Fruit fly (Drosophila melanogaster) whole organism, embryonic: ENCODE results near the gene CG31126.

Experiments used
- Adf1 ChIP-seq: fragments of 200-800 bp; sonication (Bioruptor generic); IDR thresholded peaks from 2 replicates; pipeline ENCODE4 v1.3.6; 2022; ENCODE audit warnings: missing biosample characterization, missing genetic modification characterization
- CG10274 ChIP-seq: fragments of 200-800 bp; sonication (Bioruptor generic); optimal IDR thresholded peaks from 3 replicates; lab custom pipeline; 2017; ENCODE audit warnings: missing biosample characterization, mild to moderate bottlenecking, missing genetic modification characterization
- CG11085 ChIP-seq: fragments of 200-800 bp; sonication (Bioruptor generic); IDR thresholded peaks from 2 replicates; pipeline ENCODE4 v1.3.6; 2022; ENCODE audit warnings: missing biosample characterization, missing genetic modification characterization
- CG12942 ChIP-seq: fragments of 200-800 bp; sonication (Bioruptor generic); optimal IDR thresholded peaks from 3 replicates; lab custom pipeline; 2016; ENCODE audit warnings: missing biosample characterization, missing genetic modification characterization
- CG15073 ChIP-seq: fragments of 200-800 bp; sonication (Bioruptor generic); optimal IDR thresholded peaks from 2 replicates; lab custom pipeline; 2016; ENCODE audit warnings: missing biosample characterization, missing genetic modification characterization
- CG1602 ChIP-seq: fragments of 200-800 bp; sonication (Bioruptor generic); optimal IDR thresholded peaks from 3 replicates; lab custom pipeline; 2016; ENCODE audit warnings: missing biosample characterization, missing genetic modification characterization
- CG16813 ChIP-seq: fragments of 200-800 bp; sonication (Bioruptor generic); IDR thresholded peaks from 3 replicates; pipeline ENCODE4 v1.3.6; 2022; ENCODE audit warnings: missing biosample characterization, missing genetic modification characterization; ENCODE audit not compliant: partially characterized antibody
- CG16815 ChIP-seq: fragments of 200-800 bp; sonication (Bioruptor generic); optimal IDR thresholded peaks from 3 replicates; lab custom pipeline; 2017; ENCODE audit warnings: missing biosample characterization, mild to moderate bottlenecking, missing genetic modification characterization
- CG17186 ChIP-seq: fragments of 200-800 bp; sonication (Bioruptor generic); optimal IDR thresholded peaks from 3 replicates; lab custom pipeline; 2017; ENCODE audit warnings: missing biosample characterization, missing genetic modification reagents, missing genetic modification characterization
- CG17385 ChIP-seq: fragments of 200-800 bp; sonication (Bioruptor generic); optimal IDR thresholded peaks from 3 replicates; lab custom pipeline; 2018; ENCODE audit warnings: missing biosample characterization, mild to moderate bottlenecking, missing genetic modification characterization
- CG17912 ChIP-seq: fragments of 200-800 bp; sonication (Bioruptor generic); optimal IDR thresholded peaks from 2 replicates; lab custom pipeline; 2018; ENCODE audit warnings: missing biosample characterization, mild to moderate bottlenecking, missing genetic modification characterization
- CG2712 ChIP-seq: fragments of 200-800 bp; optimal IDR thresholded peaks from 3 replicates; lab custom pipeline; 2019; ENCODE audit warnings: missing biosample characterization, mild to moderate bottlenecking, missing genetic modification characterization, moderate library complexity
- CG34224 ChIP-seq: fragments of 200-800 bp; sonication (Bioruptor generic); IDR thresholded peaks from 3 replicates; pipeline ENCODE4 v1.3.6; 2022; ENCODE audit warnings: missing biosample characterization, missing genetic modification characterization; ENCODE audit not compliant: partially characterized antibody
- CG3726 ChIP-seq: fragments of 200-800 bp; sonication (Bioruptor generic); IDR thresholded peaks from 3 replicates; pipeline ENCODE4, ENCODE4 v1.3.6; 2022; ENCODE audit warnings: missing biosample characterization, missing genetic modification characterization
- CG4707 ChIP-seq: fragments of 200-800 bp; sonication (Bioruptor generic); optimal IDR thresholded peaks from 2 replicates; lab custom pipeline; 2018; ENCODE audit warnings: missing biosample characterization, mild to moderate bottlenecking, missing genetic modification characterization, moderate library complexity
- CG4730 ChIP-seq: fragments of 200-800 bp; sonication (Bioruptor generic); IDR thresholded peaks from 2 replicates; pipeline ENCODE4 v1.3.6; 2022; ENCODE audit warnings: missing biosample characterization, missing genetic modification characterization
- CG6175 ChIP-seq: fragments of 200-800 bp; sonication (Bioruptor generic); IDR thresholded peaks from 3 replicates; pipeline ENCODE4 v1.3.6; 2022; ENCODE audit warnings: missing biosample characterization, missing genetic modification characterization
- CG6272 ChIP-seq: fragments of 200-800 bp; sonication (Bioruptor generic); IDR thresholded peaks from 2 replicates; pipeline ENCODE4 v1.3.6; 2022; ENCODE audit warnings: missing biosample characterization, missing genetic modification characterization
- CG7556 ChIP-seq: fragments of 200-800 bp; sonication (Bioruptor generic); optimal IDR thresholded peaks from 2 replicates; lab custom pipeline; 2017; ENCODE audit warnings: missing biosample characterization, mild to moderate bottlenecking, missing genetic modification characterization
- CG7987 ChIP-seq: fragments of 200-800 bp; sonication (Bioruptor generic); optimal IDR thresholded peaks from 2 replicates; lab custom pipeline; 2018; ENCODE audit warnings: missing biosample characterization, mild to moderate bottlenecking, missing genetic modification characterization, moderate library complexity
- Dbx ChIP-seq: fragments of 200-800 bp; sonication (Bioruptor generic); IDR thresholded peaks from 3 replicates; pipeline ENCODE4 v1.3.6; 2022; ENCODE audit warnings: missing biosample characterization, missing genetic modification characterization
- E2f2 ChIP-seq: fragments of 200-800 bp; sonication (Bioruptor generic); IDR thresholded peaks from 2 replicates; pipeline ENCODE4 v1.3.6; 2022; ENCODE audit warnings: missing biosample characterization, missing genetic modification characterization
- Elba2 ChIP-seq: fragments of 200-800 bp; sonication (Bioruptor generic); optimal IDR thresholded peaks from 3 replicates; lab custom pipeline; 2016; ENCODE audit warnings: missing biosample characterization, missing genetic modification characterization
- Ets97D ChIP-seq: fragments of 200-800 bp; sonication (Bioruptor generic); optimal IDR thresholded peaks from 3 replicates; lab custom pipeline; 2016; ENCODE audit warnings: missing biosample characterization, missing genetic modification characterization
- Fer2 ChIP-seq: fragments of 200-800 bp; sonication (Bioruptor generic); optimal IDR thresholded peaks from 2 replicates; lab custom pipeline; 2018; ENCODE audit warnings: missing biosample characterization, mild to moderate bottlenecking, missing genetic modification characterization, moderate library complexity
- Fer3 ChIP-seq: fragments of 200-800 bp; sonication (Bioruptor generic); optimal IDR thresholded peaks from 2 replicates; lab custom pipeline; 2018; ENCODE audit warnings: missing biosample characterization, mild to moderate bottlenecking, missing genetic modification characterization, moderate library complexity
- Gug ChIP-seq: fragments of 200-800 bp; sonication (Bioruptor generic); IDR thresholded peaks from 4 replicates; pipeline ENCODE4 v1.3.6; 2022; ENCODE audit warnings: missing biosample characterization, missing genetic modification characterization
- HLH54F ChIP-seq: fragments of 200-800 bp; sonication (Bioruptor generic); optimal IDR thresholded peaks from 3 replicates; lab custom pipeline; 2016; ENCODE audit warnings: missing biosample characterization, missing genetic modification characterization
- HmgZ ChIP-seq: fragments of 200-800 bp; sonication (Bioruptor generic); optimal IDR thresholded peaks from 2 replicates; lab custom pipeline; 2018; ENCODE audit warnings: missing biosample characterization, mild to moderate bottlenecking, missing genetic modification characterization
- Hmr ChIP-seq: fragments of 200-800 bp; sonication (Bioruptor generic); optimal IDR thresholded peaks from 3 replicates; lab custom pipeline; 2017; ENCODE audit warnings: mild to moderate bottlenecking, missing biosample characterization, missing genetic modification reagents, missing genetic modification characterization
- Hmx ChIP-seq: fragments of 200-800 bp; sonication (Bioruptor generic); optimal IDR thresholded peaks from 2 replicates; lab custom pipeline; 2016; ENCODE audit warnings: missing biosample characterization, missing genetic modification characterization
- Lpt ChIP-seq: fragments of >200 bp; optimal IDR thresholded peaks from 2 replicates; lab custom pipeline; 2018; ENCODE audit warnings: missing biosample characterization, missing genetic modification characterization
- Myb ChIP-seq: fragments of 200-800 bp; sonication (Bioruptor generic); optimal IDR thresholded peaks from 2 replicates; lab custom pipeline; 2016; ENCODE audit warnings: missing biosample characterization, missing genetic modification characterization
- Oli ChIP-seq: fragments of 200-800 bp; sonication (Bioruptor generic); optimal IDR thresholded peaks from 2 replicates; lab custom pipeline; 2018; ENCODE audit warnings: missing biosample characterization, mild to moderate bottlenecking, missing genetic modification characterization, moderate library complexity
- Rfx ChIP-seq: fragments of 200-800 bp; sonication (Bioruptor generic); IDR thresholded peaks from 2 replicates; pipeline ENCODE4 v1.3.6; 2022; ENCODE audit warnings: missing biosample characterization, missing genetic modification characterization
- Tbp ChIP-seq: fragments of >200 bp; optimal IDR thresholded peaks from 2 replicates; lab custom pipeline; 2018; ENCODE audit warnings: missing biosample characterization, missing genetic modification characterization
- Vsx1 ChIP-seq: fragments of 200-800 bp; sonication (Bioruptor generic); optimal IDR thresholded peaks from 2 replicates; lab custom pipeline; 2017; ENCODE audit warnings: missing biosample characterization, mild to moderate bottlenecking, missing genetic modification characterization, missing genetic modification reagents
- ase ChIP-seq: fragments of 200-800 bp; sonication (Bioruptor generic); IDR thresholded peaks from 3 replicates; pipeline ENCODE4 v1.3.6; 2022; ENCODE audit warnings: missing biosample characterization, missing genetic modification characterization
- chm ChIP-seq: fragments of 200-800 bp; sonication (Bioruptor generic); IDR thresholded peaks from 2 replicates; pipeline ENCODE4 v1.3.6; 2022; ENCODE audit warnings: missing biosample characterization, missing genetic modification characterization
- dmrt99B ChIP-seq: fragments of 200-800 bp; sonication (Bioruptor generic); optimal IDR thresholded peaks from 2 replicates; lab custom pipeline; 2018; ENCODE audit warnings: missing biosample characterization, mild to moderate bottlenecking, missing genetic modification characterization, moderate library complexity
- esg ChIP-seq: fragments of 200-800 bp; sonication (Bioruptor generic); conservative IDR thresholded peaks from 2 replicates; pipeline ENCODE4 v1.3.6; 2022; ENCODE audit warnings: missing biosample characterization, missing genetic modification characterization
- fd64A ChIP-seq: fragments of 200-800 bp; sonication (Bioruptor generic); optimal IDR thresholded peaks from 3 replicates; lab custom pipeline; 2018; ENCODE audit warnings: missing biosample characterization, mild to moderate bottlenecking, missing genetic modification characterization
- hb ChIP-seq: fragments of 200-800 bp; sonication (Bioruptor generic); IDR thresholded peaks from 3 replicates; pipeline ENCODE4 v1.3.6; 2022; ENCODE audit warnings: missing biosample characterization, missing genetic modification characterization; ENCODE audit not compliant: partially characterized antibody
- her ChIP-seq: fragments of 200-800 bp; sonication (Bioruptor generic); optimal IDR thresholded peaks from 2 replicates; lab custom pipeline; 2016; ENCODE audit warnings: missing biosample characterization, missing genetic modification characterization
- kah ChIP-seq: fragments of 200-800 bp; sonication (Bioruptor generic); optimal IDR thresholded peaks from 2 replicates; lab custom pipeline; 2018; ENCODE audit warnings: missing biosample characterization, mild to moderate bottlenecking, missing genetic modification characterization
- kni ChIP-seq: fragments of 200-800 bp; sonication (Bioruptor generic); optimal IDR thresholded peaks from 3 replicates; lab custom pipeline; 2017; ENCODE audit warnings: mild to moderate bottlenecking, missing biosample characterization, missing genetic modification reagents, missing genetic modification characterization
- knrl ChIP-seq: fragments of 200-800 bp; sonication (Bioruptor generic); IDR thresholded peaks from 3 replicates; pipeline ENCODE4 v1.3.6; 2022; ENCODE audit warnings: missing biosample characterization, missing genetic modification characterization; ENCODE audit not compliant: partially characterized antibody
- lab ChIP-seq: fragments of 200-800 bp; sonication (Bioruptor generic); optimal IDR thresholded peaks from 3 replicates; lab custom pipeline; 2017; ENCODE audit warnings: missing biosample characterization, missing genetic modification characterization, mild to moderate bottlenecking, moderate library complexity, missing genetic modification reagents
- lilli ChIP-seq: fragments of 200-800 bp; sonication (Bioruptor generic); optimal IDR thresholded peaks from 3 replicates; lab custom pipeline; 2016; ENCODE audit warnings: missing biosample characterization, missing genetic modification characterization
- nau ChIP-seq: fragments of 200-800 bp; sonication (Bioruptor generic); optimal IDR thresholded peaks from 3 replicates; lab custom pipeline; 2017; ENCODE audit warnings: missing biosample characterization, mild to moderate bottlenecking, missing genetic modification characterization, missing genetic modification reagents
- pho ChIP-seq: fragments of 200-800 bp; sonication (Bioruptor generic); optimal IDR thresholded peaks from 2 replicates; lab custom pipeline; 2016; ENCODE audit warnings: missing biosample characterization, missing genetic modification characterization
- psq ChIP-seq: fragments of 200-800 bp; sonication (Bioruptor generic); optimal IDR thresholded peaks from 2 replicates; lab custom pipeline; 2017; ENCODE audit warnings: missing biosample characterization, missing genetic modification characterization

The CG31126 gene

dm6 chr3R:24649923-24650322 lies 9.5 kb upstream of the CG31126 start, which contains the start of the genes puf and ash2 (continued):
- TF ChIP-seq CG2712 (tag; lab: Kevin White, UChicago) (no peak), ase (GFP tag; lab: Robert Waterston, UW) (no peak), CG1602 (no peak), CG6175 (GFP tag; lab: Robert Waterston, UW) (no peak), Adf1 (peak; percentile 40; the same call in 1 of the 2 replicates), Gug (GFP tag; lab: Robert Waterston, UW) (peak; percentile 3; the same call in 1 of the 4 replicates), her (GFP tag; lab: Kevin White, UChicago) (no peak), esg (GFP tag; lab: Robert Waterston, UW) (no peak), Myb (GFP tag; lab: Kevin White, UChicago) (peak; percentile 51), knrl (GFP tag; lab: Robert Waterston, UW) (peak; percentile 43; the same call in 2 of the 3 replicates), fd64A (GFP tag; lab: Kevin White, UChicago) (no peak), HmgZ (peak; percentile 71), Hmx (GFP tag; lab: Kevin White, UChicago) (no peak), CG6272 (GFP tag; lab: Robert Waterston, UW) (no peak), CG12942 (GFP tag; lab: Kevin White, UChicago) (no peak), psq (no peak), CG17912 (GFP tag; lab: Kevin White, UChicago) (no peak), Ets97D (GFP tag; lab: Kevin White, UChicago) (peak; percentile 55), CG4730 (GFP tag; lab: Robert Waterston, UW) (no peak), Vsx1 (GFP tag; lab: Kevin White, UChicago) (no peak), Dbx (GFP tag; lab: Robert Waterston, UW) (no peak), pho (GFP tag; lab: Kevin White, UChicago) (no peak), CG17186 (peak; percentile 44), CG15073 (GFP tag; lab: Kevin White, UChicago) (no peak), Fer3 (tag; lab: Kevin White, UChicago) (no peak), Fer2 (tag; lab: Kevin White, UChicago) (no peak), CG16813 (GFP tag; lab: Robert Waterston, UW) (peak; percentile 51; the same call in 1 of the 3 replicates), CG16815 (no peak), Elba2 (peak; percentile 34), HLH54F (no peak), CG10274 (no peak), lilli (no peak), chm (no peak), CG11085 (GFP tag; lab: Robert Waterston, UW) (no peak), hb (GFP tag; lab: Robert Waterston, UW) (no peak; the same call in 2 of the 3 replicates), Tbp (no peak), Rfx (GFP tag; lab: Robert Waterston, UW) (peak; percentile 51), CG3726 (GFP tag; lab: Robert Waterston, UW) (no peak), nau (GFP tag; lab: Kevin White, UChicago) (no peak), lab (GFP tag; lab: Kevin White, UChicago) (no peak), kni (no peak), Lpt (GFP tag; lab: Kevin White, UChicago) (no peak), E2f2 (GFP tag; lab: Robert Waterston, UW) (peak; percentile 58), Oli (tag; lab: Kevin White, UChicago) (no peak), CG4707 (no peak), Hmr (GFP tag; lab: Kevin White, UChicago) (no peak), CG17385 (GFP tag; lab: Kevin White, UChicago) (no peak), CG7987 (GFP tag; lab: Kevin White, UChicago) (no peak), CG7556 (GFP tag; lab: Kevin White, UChicago) (no peak), dmrt99B (tag; lab: Kevin White, UChicago) (no peak), kah (GFP tag; lab: Kevin White, UChicago) (peak; percentile 14), CG34224 (GFP tag; lab: Robert Waterston, UW) (peak; percentile 54; the same call in 1 of the 3 replicates)
